Fruit fly (Drosophila melanogaster): ENCODE data around the gene CG4281.

Gene CG4281

DNA sequence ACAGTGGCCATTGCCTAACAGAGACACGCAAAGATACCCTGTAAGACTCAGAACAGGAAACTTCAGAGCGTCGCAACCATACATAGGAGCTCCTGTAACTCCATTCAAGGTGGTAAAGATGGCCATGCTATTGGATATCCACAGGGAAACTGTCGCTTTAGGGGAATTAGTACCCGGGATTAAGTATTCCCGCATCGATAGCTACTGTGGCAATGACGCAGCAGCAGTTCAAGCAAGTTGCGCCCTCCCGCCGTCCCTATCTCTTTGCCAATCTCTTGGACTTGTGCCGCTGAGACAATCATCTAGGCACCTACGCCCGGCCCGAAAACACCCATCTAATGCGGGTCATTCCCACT lies 5.7 kb upstream of the CG4281 start:
- TF ChIP-seq dmrt93B (GFP tag; optimal IDR thresholded peaks at IDR 0.05) (peak; percentile 50), foxo (GFP tag; optimal IDR thresholded peaks at IDR 0.05) (peak in 1 of 2 experiments; percentile 74), Rel (GFP tag; optimal IDR thresholded peaks at IDR 0.05) (no peak), Rel (tag; optimal IDR thresholded peaks at IDR 0.05) (peak; percentile 59), Jra (GFP tag; optimal IDR thresholded peaks at IDR 0.05) (peak; percentile 43), psq (GFP tag; optimal IDR thresholded peaks at IDR 0.05) (peak; percentile 54), rgr (GFP tag; optimal IDR thresholded peaks at IDR 0.05) (peak; percentile 39), GATAd (GFP tag; optimal IDR thresholded peaks at IDR 0.05) (no peak), N (GFP tag; optimal IDR thresholded peaks at IDR 0.05) (no peak), Dif (GFP tag; optimal IDR thresholded peaks at IDR 0.05; ENCODE audit: partially characterized antibody) (no peak), fru (GFP tag; optimal IDR thresholded peaks at IDR 0.05) (peak; percentile 78), Sp1 (GFP tag; optimal IDR thresholded peaks at IDR 0.05) (peak; percentile 21), HLH106 (tag; optimal IDR thresholded peaks at IDR 0.05) (peak; percentile 73), CG9705 (GFP tag; optimal IDR thresholded peaks at IDR 0.05) (no peak), ey (GFP tag; optimal IDR thresholded peaks at IDR 0.05) (peak; percentile 61), CrebA (GFP tag; optimal IDR thresholded peaks at IDR 0.05; ENCODE audit: borderline replicate concordance) (no peak), h (GFP tag; optimal IDR thresholded peaks at IDR 0.05) (peak; percentile 78), woc (GFP tag; optimal IDR thresholded peaks at IDR 0.05) (peak; percentile 36), br (GFP tag; optimal IDR thresholded peaks at IDR 0.05) (peak; percentile 60), OdsH (GFP tag; optimal IDR thresholded peaks at IDR 0.05) (peak; percentile 54)

DNA sequence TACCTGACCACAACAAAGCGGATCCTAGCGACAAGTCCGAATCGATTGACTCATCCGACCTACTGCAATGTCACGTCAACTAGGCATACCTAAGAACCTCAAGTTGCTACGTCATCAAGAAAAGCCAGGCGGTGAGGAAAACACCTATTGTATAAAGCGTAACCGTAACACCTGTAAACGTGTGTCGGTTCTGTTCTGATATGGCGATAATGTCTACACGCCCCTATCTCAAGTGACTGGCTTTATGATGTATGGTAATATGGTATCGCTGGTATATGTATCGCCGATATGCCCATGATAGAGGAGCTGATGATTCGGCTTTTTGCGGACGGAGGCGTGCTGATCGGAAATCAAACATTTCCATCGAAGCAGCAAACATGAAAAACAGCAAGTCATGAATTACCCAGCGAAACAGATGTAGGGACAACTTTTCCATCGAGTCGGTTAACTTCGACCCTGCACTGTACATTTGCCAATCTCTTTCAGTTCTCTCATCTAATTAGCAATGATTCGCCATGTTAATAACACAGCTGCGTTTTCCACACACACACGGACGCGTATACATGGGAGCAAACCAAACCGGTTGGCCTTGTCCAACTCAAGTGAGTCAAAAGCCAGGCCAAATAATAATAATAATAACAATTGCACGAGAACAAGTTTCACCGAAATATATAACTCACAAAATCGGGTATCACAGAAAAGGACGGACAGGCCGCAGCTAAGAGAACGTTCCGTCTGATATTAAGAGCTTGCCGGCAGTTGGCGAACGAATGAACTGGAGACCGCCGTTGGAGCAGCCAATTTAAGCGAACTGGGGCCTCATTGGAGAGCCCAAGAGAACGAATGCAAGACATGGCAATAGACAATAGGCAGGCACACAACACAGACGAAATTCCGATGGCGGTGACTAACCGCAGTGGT lies 5.1 kb upstream of the CG4281 start:
- TF ChIP-seq Sp1 (GFP tag; optimal IDR thresholded peaks at IDR 0.05), result no peak
- peak; percentile 17 for TF ChIP-seq Rel (GFP tag; optimal IDR thresholded peaks at IDR 0.05)
- no peak for TF ChIP-seq Rel (tag; optimal IDR thresholded peaks at IDR 0.05)

DNA sequence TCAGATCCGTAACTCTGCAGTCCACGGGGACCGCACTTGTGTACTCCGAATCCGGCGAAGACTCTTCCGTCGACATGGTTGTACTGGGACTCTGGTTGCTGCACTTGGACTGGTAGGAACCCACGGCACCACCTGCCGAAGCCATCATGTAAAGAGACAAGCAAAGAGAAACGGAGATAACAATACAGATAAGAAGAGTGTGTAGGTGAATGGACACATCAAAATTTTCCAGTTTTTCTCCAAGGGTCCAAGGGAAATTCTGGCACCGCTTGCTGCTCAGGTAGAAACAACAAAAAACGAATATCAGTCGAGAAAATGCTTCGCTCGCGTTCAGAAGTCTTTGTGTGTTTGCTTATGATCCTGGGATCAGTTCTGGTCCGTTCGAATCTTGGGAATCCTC lies 3.4 kb upstream of the CG4281 start, which contains the start of gene CG4194:
Gene CG4194, plus strand, starts transcription at position 301 of the 400 bp plus-strand sequence.
- TF ChIP-seq brk (GFP tag; optimal IDR thresholded peaks at IDR 0.05) (no peak), pan (optimal IDR thresholded peaks at IDR 0.05) (no peak), psq (GFP tag; optimal IDR thresholded peaks at IDR 0.05) (no peak), dl (GFP tag; optimal IDR thresholded peaks at IDR 0.05; ENCODE audit: insufficient read depth in 1 of 2, partially characterized antibody in 2 of 2) (no peak), Myc (optimal IDR thresholded peaks at IDR 0.05) (no peak), OdsH (GFP tag; optimal IDR thresholded peaks at IDR 0.05) (no peak), foxo (GFP tag; optimal IDR thresholded peaks at IDR 0.05) (no peak), CG32264 (GFP tag; optimal IDR thresholded peaks at IDR 0.05) (no peak), Abd-B (GFP tag; optimal IDR thresholded peaks at IDR 0.05) (no peak), jim (GFP tag; optimal IDR thresholded peaks at IDR 0.05) (no peak), usp (GFP tag; optimal IDR thresholded peaks at IDR 0.05) (no peak), GATAd (GFP tag; optimal IDR thresholded peaks at IDR 0.05) (no peak), Dif (GFP tag; optimal IDR thresholded peaks at IDR 0.05; ENCODE audit: partially characterized antibody) (no peak), dsf (GFP tag; optimal IDR thresholded peaks at IDR 0.05; ENCODE audit: borderline replicate concordance) (no peak), Vsx2 (GFP tag; optimal IDR thresholded peaks at IDR 0.05; ENCODE audit: partially characterized antibody) (no peak), sv (GFP tag; optimal IDR thresholded peaks at IDR 0.05) (no peak), Hr78 (GFP tag; optimal IDR thresholded peaks at IDR 0.05) (no peak), Dfd (GFP tag; optimal IDR thresholded peaks at IDR 0.05) (no peak), HLH106 (tag; optimal IDR thresholded peaks at IDR 0.05) (no peak), ey (GFP tag; optimal IDR thresholded peaks at IDR 0.05) (no peak)

DNA sequence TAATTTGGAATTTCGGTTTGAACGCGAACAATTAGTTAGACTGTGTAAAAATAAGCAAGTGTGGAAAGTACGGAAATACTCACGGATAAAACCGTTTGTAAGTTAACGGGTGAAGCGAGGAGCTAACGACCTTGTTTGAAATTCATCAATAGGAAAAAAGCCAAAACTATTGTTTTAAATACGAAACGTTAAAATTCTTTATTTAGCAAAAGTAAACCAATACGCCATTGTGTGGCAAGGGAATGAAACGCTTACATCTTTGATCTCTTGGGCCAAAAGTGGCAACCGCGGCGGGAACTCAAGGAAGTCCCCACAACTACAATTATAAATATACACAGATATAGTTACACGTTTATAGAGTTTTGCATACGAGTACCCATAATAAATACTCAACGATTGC lies 1.3 kb upstream of the CG4281 start, which contains the start of gene CG14054:
Gene CG14054, minus strand, starts transcription at position 101 of the 400 bp plus-strand sequence.
- TF ChIP-seq Abd-B (GFP tag; optimal IDR thresholded peaks at IDR 0.05) (no peak), Dif (GFP tag; optimal IDR thresholded peaks at IDR 0.05; ENCODE audit: partially characterized antibody) (no peak), Sp1 (GFP tag; optimal IDR thresholded peaks at IDR 0.05) (no peak), dsf (GFP tag; optimal IDR thresholded peaks at IDR 0.05; ENCODE audit: borderline replicate concordance) (no peak), usp (GFP tag; optimal IDR thresholded peaks at IDR 0.05) (no peak), GATAd (GFP tag; optimal IDR thresholded peaks at IDR 0.05) (no peak)
